Fruit fly (Drosophila melanogaster): ENCODE data around the gene ppk16.

The ppk16 gene

DNA sequence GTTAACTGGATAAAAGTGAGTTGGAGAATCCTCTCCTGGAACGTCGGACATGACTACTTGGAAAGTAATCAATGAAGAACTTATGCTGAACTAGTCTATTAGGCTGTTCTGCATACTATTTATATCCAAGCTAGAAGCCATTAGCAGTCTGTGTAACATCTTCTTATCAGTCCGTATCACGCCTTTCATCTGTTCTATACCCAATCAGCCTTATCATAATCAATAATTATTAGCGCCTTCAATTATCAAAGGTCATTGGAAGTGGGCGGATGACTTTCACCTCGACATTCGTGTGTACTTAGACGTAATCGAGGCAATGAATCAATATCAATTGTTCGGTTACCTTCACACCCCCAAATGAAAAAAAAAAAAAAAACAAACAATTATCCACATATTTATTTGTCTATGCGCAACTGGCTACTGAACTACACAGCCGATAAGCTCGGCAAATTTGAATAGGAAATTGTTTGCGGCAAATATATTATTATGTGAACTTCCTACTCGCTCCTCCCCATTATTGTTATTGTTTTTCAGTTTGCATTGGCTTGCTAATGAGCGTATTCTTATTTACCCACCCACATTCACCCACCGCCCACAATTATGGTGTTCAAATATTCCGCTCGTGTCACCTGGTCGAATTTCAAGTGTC, at the start of gene ppk16, which contains the start of gene ppk11 (continued):
- TF ChIP-seq tap (tag; optimal IDR thresholded peaks at IDR 0.05) (no peak), wor (GFP tag; IDR thresholded peaks at IDR 0.05) (no peak), CG11695 (GFP tag; IDR thresholded peaks at IDR 0.05) (no peak), E2f1 (GFP tag; IDR thresholded peaks at IDR 0.05) (no peak), abd-A (tag; optimal IDR thresholded peaks at IDR 0.05) (no peak), CG7987 (GFP tag; optimal IDR thresholded peaks at IDR 0.05) (peak; percentile 41), gem (tag; optimal IDR thresholded peaks at IDR 0.05) (no peak), NC2β (GFP tag; optimal IDR thresholded peaks at IDR 0.05) (peak; percentile 13), Ssrp (tag; optimal IDR thresholded peaks at IDR 0.05) (no peak), fd102C (GFP tag; optimal IDR thresholded peaks at IDR 0.05) (no peak), chif (GFP tag; optimal IDR thresholded peaks at IDR 0.05) (peak; percentile 3 to 19), CG3407 (GFP tag; optimal IDR thresholded peaks at IDR 0.05) (no peak), Pdp1 (GFP tag; optimal IDR thresholded peaks at IDR 0.05) (no peak), CG33213 (GFP tag; optimal IDR thresholded peaks at IDR 0.05) (peak; percentile 21), repo (GFP tag; optimal IDR thresholded peaks at IDR 0.05) (no peak), trh (GFP tag; optimal IDR thresholded peaks at IDR 0.05) (no peak), CG1024 (GFP tag; IDR thresholded peaks at IDR 0.05) (no peak), CG12769 (tag; optimal IDR thresholded peaks at IDR 0.05) (no peak), CG11456 (GFP tag; IDR thresholded peaks at IDR 0.05) (no peak), crp (GFP tag; optimal IDR thresholded peaks at IDR 0.05) (no peak), Eip74EF (GFP tag; optimal IDR thresholded peaks at IDR 0.05) (peak in 1 of 2 experiments; percentile 42), grau (tag; optimal IDR thresholded peaks at IDR 0.05) (no peak), peb (GFP tag; IDR thresholded peaks at IDR 0.05) (no peak), NC2α (GFP tag; optimal IDR thresholded peaks at IDR 0.05) (no peak), CG18764 (GFP tag; optimal IDR thresholded peaks at IDR 0.05) (peak; percentile 48), CG13894 (tag; optimal IDR thresholded peaks at IDR 0.05) (no peak), exex (tag; optimal IDR thresholded peaks at IDR 0.05) (no peak), CG2116 (GFP tag; optimal IDR thresholded peaks at IDR 0.05) (peak; percentile 14), CG8359 (GFP tag; optimal IDR thresholded peaks at IDR 0.05; ENCODE audit: borderline replicate concordance) (no peak), CrebB (tag; optimal IDR thresholded peaks at IDR 0.05) (no peak), emc (GFP tag; optimal IDR thresholded peaks at IDR 0.05) (no peak), CG1832 (GFP tag; optimal IDR thresholded peaks at IDR 0.05) (no peak), kni (GFP tag; optimal IDR thresholded peaks at IDR 0.05) (no peak), CG2875 (GFP tag; optimal IDR thresholded peaks at IDR 0.05) (peak; percentile 47), bbx (GFP tag; IDR thresholded peaks at IDR 0.05; ENCODE audit: partially characterized antibody) (no peak), Dfd (GFP tag; optimal IDR thresholded peaks at IDR 0.05) (no peak), Ptx1 (GFP tag; IDR thresholded peaks at IDR 0.05) (no peak), sens-2 (GFP tag; IDR thresholded peaks at IDR 0.05) (no peak), corto (GFP tag; optimal IDR thresholded peaks at IDR 0.05) (no peak), Drgx (GFP tag; IDR thresholded peaks at IDR 0.05) (no peak), CG10366 (GFP tag; IDR thresholded peaks at IDR 0.05) (no peak), CG9817 (tag; optimal IDR thresholded peaks at IDR 0.05) (no peak), h (optimal IDR thresholded peaks at IDR 0.05) (no peak), nom (GFP tag; optimal IDR thresholded peaks at IDR 0.05) (no peak), gce (GFP tag; IDR thresholded peaks at IDR 0.05) (no peak), gcm2 (GFP tag; optimal IDR thresholded peaks at IDR 0.05) (no peak), CG32767 (GFP tag; IDR thresholded peaks at IDR 0.05) (no peak), Asciz (GFP tag; optimal IDR thresholded peaks at IDR 0.05) (peak; percentile 55), CG12155 (GFP tag; optimal IDR thresholded peaks at IDR 0.05) (no peak), CG10274 (GFP tag; optimal IDR thresholded peaks at IDR 0.05) (no peak)
